Fruit fly (Drosophila melanogaster) whole organism, embryonic: ENCODE results near the gene CG11912.
A peak's percentile ranks its signal among the peaks of the same experiment; 100 is the strongest.

Source experiments
- Bdp1 ChIP-seq: fragments of 200-800 bp; sonication (Bioruptor generic); optimal IDR thresholded peaks from 3 replicates; lab custom pipeline; 2016; ENCODE audit warnings: missing biosample characterization, missing genetic modification characterization
- CG10147 ChIP-seq: fragments of 200-800 bp; sonication (Bioruptor generic); optimal IDR thresholded peaks from 2 replicates; lab custom pipeline; 2019; ENCODE audit warnings: missing biosample characterization, mild to moderate bottlenecking, missing genetic modification characterization, moderate library complexity
- CG10462 ChIP-seq: fragments of 200-800 bp; sonication (Bioruptor generic); optimal IDR thresholded peaks from 2 replicates; lab custom pipeline; 2016; ENCODE audit warnings: missing biosample characterization, missing genetic modification characterization
- CG13287 ChIP-seq: fragments of 200-800 bp; sonication (Bioruptor generic); IDR thresholded peaks from 2 replicates; pipeline ENCODE4 v1.3.6; 2022; ENCODE audit warnings: missing biosample characterization, missing genetic modification characterization; ENCODE audit not compliant: partially characterized antibody
- CG16863 ChIP-seq: fragments of 200-800 bp; sonication (Bioruptor generic); optimal IDR thresholded peaks from 3 replicates; lab custom pipeline; 2016; ENCODE audit warnings: missing biosample characterization, missing genetic modification characterization
- CG17359 ChIP-seq: fragments of 200-800 bp; sonication (Bioruptor generic); optimal IDR thresholded peaks from 3 replicates; lab custom pipeline; 2018; ENCODE audit warnings: missing biosample characterization, mild to moderate bottlenecking, missing genetic modification characterization, moderate library complexity
- CG17802 ChIP-seq: fragments of 200-800 bp; sonication (Bioruptor generic); optimal IDR thresholded peaks from 2 replicates; lab custom pipeline; 2018; ENCODE audit warnings: missing biosample characterization, mild to moderate bottlenecking, missing genetic modification characterization, moderate library complexity
- CG17829 ChIP-seq: fragments of 200-800 bp; optimal IDR thresholded peaks from 2 replicates; lab custom pipeline; 2019; ENCODE audit warnings: missing biosample characterization, mild to moderate bottlenecking, missing genetic modification characterization, moderate library complexity
- CG18262 ChIP-seq: fragments of 200-800 bp; optimal IDR thresholded peaks from 3 replicates; lab custom pipeline; 2019; ENCODE audit warnings: missing biosample characterization, mild to moderate bottlenecking, missing genetic modification characterization, moderate library complexity
- CG2116 ChIP-seq: fragments of 200-800 bp; sonication (Bioruptor generic); optimal IDR thresholded peaks from 3 replicates; lab custom pipeline; 2018; ENCODE audit warnings: missing biosample characterization, mild to moderate bottlenecking, missing genetic modification characterization
- CG30403 ChIP-seq: fragments of 200-800 bp; sonication (Bioruptor generic); optimal IDR thresholded peaks from 3 replicates; lab custom pipeline; 2016; ENCODE audit warnings: missing biosample characterization, missing genetic modification characterization
- CG6683 ChIP-seq: fragments of 200-800 bp; sonication (Bioruptor generic); optimal IDR thresholded peaks from 2 replicates; lab custom pipeline; 2017; ENCODE audit warnings: missing biosample characterization, mild to moderate bottlenecking, missing genetic modification characterization, missing genetic modification reagents
- CG8290 ChIP-seq, 3 experiments: fragments of 200-800 bp; sonication (Bioruptor generic); optimal IDR thresholded peaks; 2 replicates each; lab custom pipeline; 2016 to 2019; ENCODE audit warnings: missing biosample characterization in 3 of 3, missing genetic modification characterization in 3 of 3, mild to moderate bottlenecking in 2 of 3, moderate library complexity in 1 of 3
- CG8944 ChIP-seq: fragments of 200-800 bp; sonication (Bioruptor generic); optimal IDR thresholded peaks from 3 replicates; lab custom pipeline; 2016; ENCODE audit warnings: missing biosample characterization, missing genetic modification characterization
- CoRest ChIP-seq: fragments of 200-800 bp; sonication (Bioruptor generic); optimal IDR thresholded peaks from 3 replicates; lab custom pipeline; 2018; ENCODE audit warnings: missing biosample characterization, mild to moderate bottlenecking, missing genetic modification characterization, moderate library complexity
- Doc3 ChIP-seq: fragments of 200-800 bp; sonication (Bioruptor generic); IDR thresholded peaks from 3 replicates; pipeline ENCODE4 v1.3.6; 2022; ENCODE audit warnings: missing biosample characterization, missing genetic modification characterization; ENCODE audit not compliant: partially characterized antibody
- Ets97D ChIP-seq: fragments of 200-800 bp; sonication (Bioruptor generic); optimal IDR thresholded peaks from 3 replicates; lab custom pipeline; 2016; ENCODE audit warnings: missing biosample characterization, missing genetic modification characterization
- Fer1 ChIP-seq: fragments of 200-800 bp; sonication (Bioruptor generic); optimal IDR thresholded peaks from 2 replicates; lab custom pipeline; 2017; ENCODE audit warnings: missing biosample characterization, mild to moderate bottlenecking, missing genetic modification characterization
- Fer3 ChIP-seq: fragments of 200-800 bp; sonication (Bioruptor generic); optimal IDR thresholded peaks from 2 replicates; lab custom pipeline; 2018; ENCODE audit warnings: missing biosample characterization, mild to moderate bottlenecking, missing genetic modification characterization, moderate library complexity
- HLH4C ChIP-seq: fragments of 200-800 bp; sonication (Bioruptor generic); IDR thresholded peaks from 3 replicates; pipeline ENCODE4 v1.3.6; 2022; ENCODE audit warnings: missing biosample characterization, missing genetic modification characterization; ENCODE audit not compliant: partially characterized antibody
- HmgZ ChIP-seq: fragments of 200-800 bp; sonication (Bioruptor generic); optimal IDR thresholded peaks from 2 replicates; lab custom pipeline; 2018; ENCODE audit warnings: missing biosample characterization, mild to moderate bottlenecking, missing genetic modification characterization
- MBD-R2 ChIP-seq: fragments of 200-800 bp; sonication (Bioruptor generic); IDR thresholded peaks from 2 replicates; pipeline ENCODE4 v1.3.6; 2022; ENCODE audit warnings: missing biosample characterization, missing genetic modification characterization
- Max ChIP-seq: fragments of 200-800 bp; sonication (Bioruptor generic); optimal IDR thresholded peaks from 2 replicates; lab custom pipeline; 2016; ENCODE audit warnings: missing biosample characterization, mild to moderate bottlenecking, missing genetic modification characterization
- NC2α ChIP-seq: fragments of 200-800 bp; sonication (Bioruptor generic); optimal IDR thresholded peaks from 2 replicates; lab custom pipeline; 2016; ENCODE audit warnings: missing biosample characterization, missing genetic modification characterization
- NFAT ChIP-seq: fragments of 200-800 bp; sonication (Bioruptor generic); IDR thresholded peaks from 2 replicates; pipeline ENCODE4 v1.3.6; 2022; ENCODE audit warnings: missing biosample characterization, missing genetic modification characterization
- PHDP ChIP-seq: fragments of 200-800 bp; sonication (Bioruptor generic); optimal IDR thresholded peaks from 3 replicates; lab custom pipeline; 2018; ENCODE audit warnings: missing biosample characterization, mild to moderate bottlenecking, missing genetic modification characterization, moderate library complexity
- Scr ChIP-seq: fragments of 200-800 bp; sonication (Bioruptor generic); IDR thresholded peaks from 2 replicates; pipeline ENCODE4 v1.3.6; 2022; ENCODE audit warnings: missing biosample characterization, missing genetic modification characterization; ENCODE audit not compliant: partially characterized antibody
- Sry-β ChIP-seq: fragments of 200-800 bp; sonication (Bioruptor generic); optimal IDR thresholded peaks from 2 replicates; lab custom pipeline; 2018; ENCODE audit warnings: missing biosample characterization, mild to moderate bottlenecking, missing genetic modification characterization, moderate library complexity
- Trl ChIP-seq, 3 experiments: fragments of >200 bp in 2 of 3; fragments of 200-800 bp in 1 of 3; sonication (Bioruptor generic) in 1 of 3; optimal IDR thresholded peaks; 2 replicates in 1 of 3; 3 replicates in 2 of 3; lab custom pipeline; 2016 to 2017; ENCODE audit warnings: missing biosample characterization in 1 of 3, missing genetic modification characterization in 1 of 3
- amos ChIP-seq: fragments of 200-800 bp; sonication (Bioruptor generic); IDR thresholded peaks from 2 replicates; pipeline ENCODE4 v1.3.6; 2022; ENCODE audit warnings: missing biosample characterization, missing genetic modification characterization; ENCODE audit not compliant: partially characterized antibody
- bsh ChIP-seq, 2 experiments: fragments of 200-800 bp; sonication (Bioruptor generic); optimal IDR thresholded peaks; 2 replicates each; lab custom pipeline; 2017 to 2018; ENCODE audit warnings: mild to moderate bottlenecking in 2 of 2, missing biosample characterization in 2 of 2, missing genetic modification characterization in 2 of 2, moderate library complexity in 1 of 2
- dm ChIP-seq: fragments of 200-800 bp; sonication (Bioruptor generic); optimal IDR thresholded peaks from 3 replicates; lab custom pipeline; 2016; ENCODE audit warnings: missing biosample characterization, missing genetic modification characterization
- dmrt11E ChIP-seq: fragments of 200-800 bp; sonication (Bioruptor generic); optimal IDR thresholded peaks from 3 replicates; lab custom pipeline; 2018; ENCODE audit warnings: missing biosample characterization, mild to moderate bottlenecking, missing genetic modification characterization, moderate library complexity
- grn ChIP-seq: fragments of 200-800 bp; sonication (Bioruptor generic); optimal IDR thresholded peaks from 3 replicates; lab custom pipeline; 2017; ENCODE audit warnings: missing biosample characterization, missing genetic modification characterization
- hbn ChIP-seq: fragments of 200-800 bp; sonication (Bioruptor generic); IDR thresholded peaks from 2 replicates; pipeline ENCODE4 v1.3.6; 2022; ENCODE audit warnings: missing biosample characterization, missing genetic modification characterization; ENCODE audit not compliant: partially characterized antibody
- nmo ChIP-seq: fragments of 200-800 bp; sonication (Bioruptor generic); optimal IDR thresholded peaks from 2 replicates; lab custom pipeline; 2018; ENCODE audit warnings: missing biosample characterization, mild to moderate bottlenecking, missing genetic modification characterization, moderate library complexity
- phol ChIP-seq: fragments of 200-800 bp; sonication (Bioruptor generic); optimal IDR thresholded peaks from 3 replicates; lab custom pipeline; 2018; ENCODE audit warnings: missing biosample characterization, mild to moderate bottlenecking, missing genetic modification characterization, moderate library complexity
- pzg ChIP-seq: fragments of 200-800 bp; sonication (Bioruptor generic); optimal IDR thresholded peaks from 3 replicates; lab custom pipeline; 2018; ENCODE audit warnings: missing biosample characterization, mild to moderate bottlenecking, missing genetic modification characterization, moderate library complexity
- ranshi ChIP-seq: fragments of 200-800 bp; sonication (Bioruptor generic); IDR thresholded peaks from 2 replicates; pipeline ENCODE4 v1.3.6; 2022; ENCODE audit warnings: missing biosample characterization, missing genetic modification characterization
- slbo ChIP-seq: fragments of 200-800 bp; sonication (Bioruptor generic); IDR thresholded peaks from 2 replicates; pipeline ENCODE4 v1.3.6; 2022; ENCODE audit warnings: missing biosample characterization, missing genetic modification characterization
- so ChIP-seq: fragments of 200-800 bp; sonication (Bioruptor generic); IDR thresholded peaks from 3 replicates; pipeline ENCODE4 v1.3.6; 2022; ENCODE audit warnings: missing biosample characterization, missing genetic modification characterization
- ssp ChIP-seq: fragments of 200-800 bp; sonication (Bioruptor generic); IDR thresholded peaks from 2 replicates; pipeline ENCODE4 v1.3.6; 2022; ENCODE audit warnings: missing biosample characterization, missing genetic modification characterization
- stc ChIP-seq: fragments of 200-800 bp; sonication (Bioruptor generic); IDR thresholded peaks from 2 replicates; pipeline ENCODE4 v1.3.6; 2022; ENCODE audit warnings: missing biosample characterization, missing genetic modification characterization
- stwl ChIP-seq: fragments of 200-800 bp; sonication (Bioruptor generic); optimal IDR thresholded peaks from 3 replicates; lab custom pipeline; 2018; ENCODE audit warnings: missing biosample characterization, mild to moderate bottlenecking, missing genetic modification characterization, moderate library complexity
- tna ChIP-seq: fragments of 200-800 bp; sonication (Bioruptor generic); IDR thresholded peaks from 2 replicates; pipeline ENCODE4 v1.3.6; 2022; ENCODE audit warnings: missing biosample characterization, missing genetic modification characterization; ENCODE audit not compliant: partially characterized antibody
- toy ChIP-seq: fragments of 200-800 bp; sonication (Bioruptor generic); IDR thresholded peaks from 2 replicates; pipeline ENCODE4 v1.3.6; 2022; ENCODE audit warnings: missing biosample characterization, missing genetic modification characterization
- unc-4 ChIP-seq: fragments of 200-800 bp; sonication (Bioruptor generic); IDR thresholded peaks from 2 replicates; pipeline ENCODE4 v1.3.6; 2022; ENCODE audit warnings: missing biosample characterization, missing genetic modification characterization; ENCODE audit not compliant: partially characterized antibody
- zen ChIP-seq: fragments of 200-800 bp; sonication (Bioruptor generic); optimal IDR thresholded peaks from 3 replicates; lab custom pipeline; 2018; ENCODE audit warnings: missing biosample characterization, mild to moderate bottlenecking, missing genetic modification characterization, moderate library complexity

Gene CG11912

DNA sequence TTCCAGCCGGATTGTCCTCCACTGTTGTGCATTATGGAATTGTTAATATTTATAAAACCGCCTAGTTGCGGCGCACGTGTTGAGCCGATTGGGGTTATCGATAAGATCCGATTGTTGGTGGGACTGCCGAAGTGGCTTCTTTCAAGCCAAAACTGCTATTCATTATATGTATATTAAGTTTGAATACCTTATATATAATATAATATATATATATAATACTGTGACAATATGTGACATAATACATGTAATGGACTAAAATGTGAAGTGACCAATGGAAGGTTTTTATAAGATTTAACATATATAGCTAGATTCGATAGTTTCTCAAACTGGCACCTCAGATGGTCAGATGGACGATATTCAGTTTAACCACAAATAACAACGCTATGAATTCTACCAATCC is 45.5 kb downstream of the CG11912 start, which contains the start of the genes mbm and CG11555 (continued):
- TF ChIP-seq CG17829 (tag; lab: Kevin White, UChicago) = peak; percentile 60
- no peak for TF ChIP-seq CG10462
- peak; percentile 34 for TF ChIP-seq pzg (GFP tag; lab: Kevin White, UChicago)
- peak; percentile 43 for TF ChIP-seq CG18262 (tag; lab: Kevin White, UChicago)
- no peak for TF ChIP-seq Bdp1 (GFP tag; lab: Kevin White, UChicago)
- peak; percentile 8 for TF ChIP-seq CG30403 (GFP tag; lab: Kevin White, UChicago)
- peak; percentile 50 for TF ChIP-seq zen (tag; lab: Kevin White, UChicago)
- TF ChIP-seq phol (tag; lab: Kevin White, UChicago) = peak; percentile 56
- no peak for TF ChIP-seq stc (GFP tag; lab: Robert Waterston, UW)
- no peak for TF ChIP-seq ranshi (GFP tag; lab: Robert Waterston, UW)
- no peak for TF ChIP-seq CG6683 (GFP tag; lab: Kevin White, UChicago)
- TF ChIP-seq CoRest = peak; percentile 60
- peak; percentile 41 for TF ChIP-seq PHDP (tag; lab: Kevin White, UChicago)
- TF ChIP-seq bsh (GFP tag; optimal IDR thresholded peaks at IDR 0.05; lab: Kevin White, UChicago) = peak in 1 of 2 experiments; percentile 24
- TF ChIP-seq hbn = 0 out of 2 replicates have a peak, but pooled peaks have one; percentile 24
- TF ChIP-seq toy (GFP tag; lab: Robert Waterston, UW) = no peak
- peak; percentile 42 for TF ChIP-seq nmo
- no peak for TF ChIP-seq CG17802 (tag; lab: Kevin White, UChicago)
- peak; percentile 73 for TF ChIP-seq CG13287 (GFP tag; lab: Robert Waterston, UW)
- TF ChIP-seq HmgZ (tag; lab: Kevin White, UChicago) = peak; percentile 33
- TF ChIP-seq CG16863 (GFP tag; lab: Kevin White, UChicago) = no peak
- peak; percentile 8 for TF ChIP-seq stwl (tag; lab: Kevin White, UChicago)
- no peak for TF ChIP-seq CG8290 (GFP tag; optimal IDR thresholded peaks at IDR 0.05; lab: Kevin White, UChicago)
- TF ChIP-seq CG8290 (tag; optimal IDR thresholded peaks at IDR 0.05; lab: Kevin White, UChicago) = no peak
- TF ChIP-seq dm (GFP tag; lab: Kevin White, UChicago) = peak; percentile 84
- TF ChIP-seq Ets97D (GFP tag; lab: Kevin White, UChicago) = no peak
- peak; percentile 25 for TF ChIP-seq Fer3 (tag; lab: Kevin White, UChicago)
- TF ChIP-seq CG8944 = no peak
- TF ChIP-seq unc-4 (GFP tag; lab: Robert Waterston, UW) = peak; percentile 70; the same call in 1 of the 2 replicates
- TF ChIP-seq grn (GFP tag; lab: Kevin White, UChicago) = no peak
- peak; percentile 74; the same call in 1 of the 2 replicates for TF ChIP-seq MBD-R2
- TF ChIP-seq HLH4C (GFP tag; lab: Robert Waterston, UW) = peak; percentile 50
- TF ChIP-seq Fer1 (GFP tag; lab: Kevin White, UChicago) = peak; percentile 49
- no peak for TF ChIP-seq tna (GFP tag; lab: Robert Waterston, UW)
- TF ChIP-seq Doc3 = peak; percentile 61
- TF ChIP-seq CG10147 (GFP tag; lab: Kevin White, UChicago) = peak; percentile 51
- no peak for TF ChIP-seq so
- peak; percentile 65 for TF ChIP-seq Max (GFP tag; lab: Kevin White, UChicago)
- TF ChIP-seq slbo (GFP tag; lab: Robert Waterston, UW) = peak; percentile 25; the same call in 1 of the 2 replicates
- TF ChIP-seq Scr (GFP tag; lab: Robert Waterston, UW) = peak; percentile 64
- TF ChIP-seq NFAT (GFP tag; lab: Robert Waterston, UW) = no peak
- peak; percentile 61 for TF ChIP-seq CG2116 (GFP tag; lab: Kevin White, UChicago)
- TF ChIP-seq ssp (GFP tag; lab: Robert Waterston, UW) = peak; percentile 9; the same call in 1 of the 2 replicates
- TF ChIP-seq NC2α (GFP tag; lab: Kevin White, UChicago) = no peak
- TF ChIP-seq CG17359 = peak; percentile 31
- TF ChIP-seq Trl (optimal IDR thresholded peaks at IDR 0.05; lab: Kevin White, UChicago) = no peak
- no peak for TF ChIP-seq Trl (GFP tag; optimal IDR thresholded peaks at IDR 0.05; lab: Kevin White, UChicago)
- peak; percentile 98 for TF ChIP-seq Sry-β (GFP tag; lab: Kevin White, UChicago)
- TF ChIP-seq dmrt11E (tag; lab: Kevin White, UChicago) = peak; percentile 38
- peak; percentile 34; the same call in 1 of the 2 replicates for TF ChIP-seq amos
